Fruit fly (Drosophila melanogaster) whole organism, embryonic: ENCODE results near the gene lqfR.

ENCODE experiments used
- Atf-2 ChIP-seq: fragments of 200-800 bp; sonication (Bioruptor generic); optimal IDR thresholded peaks from 2 replicates; lab custom pipeline; 2016; ENCODE audit warnings: missing biosample characterization, missing genetic modification characterization
- CG10366 ChIP-seq: fragments of 200-800 bp; sonication (Bioruptor generic); IDR thresholded peaks from 2 replicates; pipeline ENCODE4 v1.3.6; 2022; ENCODE audit warnings: missing biosample characterization, missing genetic modification characterization
- CG10654 ChIP-seq: fragments of 200-800 bp; sonication (Bioruptor generic); optimal IDR thresholded peaks from 2 replicates; lab custom pipeline; 2016; ENCODE audit warnings: missing biosample characterization, missing genetic modification characterization
- CG11085 ChIP-seq: fragments of 200-800 bp; sonication (Bioruptor generic); IDR thresholded peaks from 2 replicates; pipeline ENCODE4 v1.3.6; 2022; ENCODE audit warnings: missing biosample characterization, missing genetic modification characterization
- CG12071 ChIP-seq: fragments of 200-800 bp; sonication (Bioruptor generic); optimal IDR thresholded peaks from 3 replicates; lab custom pipeline; 2018; ENCODE audit warnings: missing biosample characterization, mild to moderate bottlenecking, missing genetic modification characterization
- CG12744 ChIP-seq: fragments of 200-800 bp; sonication (Bioruptor generic); optimal IDR thresholded peaks from 2 replicates; lab custom pipeline; 2016; ENCODE audit warnings: missing biosample characterization, missing genetic modification characterization
- CG13775 ChIP-seq: fragments of 200-800 bp; sonication (Bioruptor generic); optimal IDR thresholded peaks from 3 replicates; lab custom pipeline; 2017; ENCODE audit warnings: missing biosample characterization, mild to moderate bottlenecking, missing genetic modification characterization
- CG15269 ChIP-seq: fragments of 200-800 bp; sonication (Bioruptor generic); optimal IDR thresholded peaks from 2 replicates; lab custom pipeline; 2018; ENCODE audit warnings: missing biosample characterization, mild to moderate bottlenecking, missing genetic modification characterization, moderate library complexity
- CG17361 ChIP-seq: fragments of 200-800 bp; sonication (Bioruptor generic); IDR thresholded peaks from 3 replicates; pipeline ENCODE4 v1.3.6; 2022; ENCODE audit warnings: missing biosample characterization, missing genetic modification characterization
- CG30403 ChIP-seq: fragments of 200-800 bp; sonication (Bioruptor generic); optimal IDR thresholded peaks from 3 replicates; lab custom pipeline; 2016; ENCODE audit warnings: missing biosample characterization, missing genetic modification characterization
- CG31365 ChIP-seq: fragments of 200-800 bp; sonication (Bioruptor generic); optimal IDR thresholded peaks from 2 replicates; lab custom pipeline; 2018; ENCODE audit warnings: missing biosample characterization, mild to moderate bottlenecking, missing genetic modification characterization
- CG31388 ChIP-seq: fragments of 200-800 bp; sonication (Bioruptor generic); optimal IDR thresholded peaks from 2 replicates; lab custom pipeline; 2016; ENCODE audit warnings: missing biosample characterization, missing genetic modification characterization
- CG3838 ChIP-seq: fragments of 200-800 bp; sonication (Bioruptor generic); optimal IDR thresholded peaks from 3 replicates; lab custom pipeline; 2016; ENCODE audit warnings: missing biosample characterization, missing genetic modification characterization
- CG4617 ChIP-seq: fragments of 200-800 bp; sonication (Bioruptor generic); optimal IDR thresholded peaks from 3 replicates; lab custom pipeline; 2016; ENCODE audit warnings: missing biosample characterization, missing genetic modification characterization, borderline replicate concordance
- CG6683 ChIP-seq: fragments of 200-800 bp; sonication (Bioruptor generic); optimal IDR thresholded peaks from 2 replicates; lab custom pipeline; 2017; ENCODE audit warnings: missing biosample characterization, mild to moderate bottlenecking, missing genetic modification characterization, missing genetic modification reagents
- CG7839 ChIP-seq: fragments of 200-800 bp; sonication (Bioruptor generic); optimal IDR thresholded peaks from 3 replicates; lab custom pipeline; 2018; ENCODE audit warnings: missing biosample characterization, mild to moderate bottlenecking, missing genetic modification characterization, moderate library complexity
- CG8388 ChIP-seq: fragments of 200-800 bp; sonication (Bioruptor generic); optimal IDR thresholded peaks from 2 replicates; lab custom pipeline; 2019; ENCODE audit warnings: missing biosample characterization, mild to moderate bottlenecking, missing genetic modification characterization, moderate library complexity
- CoRest ChIP-seq: fragments of 200-800 bp; sonication (Bioruptor generic); optimal IDR thresholded peaks from 3 replicates; lab custom pipeline; 2018; ENCODE audit warnings: missing biosample characterization, mild to moderate bottlenecking, missing genetic modification characterization, moderate library complexity
- HLH4C ChIP-seq: fragments of 200-800 bp; sonication (Bioruptor generic); IDR thresholded peaks from 3 replicates; pipeline ENCODE4 v1.3.6; 2022; ENCODE audit warnings: missing biosample characterization, missing genetic modification characterization; ENCODE audit not compliant: partially characterized antibody
- Hmr ChIP-seq: fragments of 200-800 bp; sonication (Bioruptor generic); optimal IDR thresholded peaks from 3 replicates; lab custom pipeline; 2017; ENCODE audit warnings: mild to moderate bottlenecking, missing biosample characterization, missing genetic modification reagents, missing genetic modification characterization
- Meics ChIP-seq: fragments of 200-800 bp; sonication (Bioruptor generic); optimal IDR thresholded peaks from 2 replicates; lab custom pipeline; 2017; ENCODE audit warnings: missing biosample characterization, mild to moderate bottlenecking, missing genetic modification characterization
- Mes4 ChIP-seq: fragments of 200-800 bp; sonication (Bioruptor generic); optimal IDR thresholded peaks from 2 replicates; lab custom pipeline; 2016; ENCODE audit warnings: missing biosample characterization, missing genetic modification characterization
- Neu2 ChIP-seq: fragments of 200-800 bp; sonication (Bioruptor generic); optimal IDR thresholded peaks from 3 replicates; lab custom pipeline; 2016; ENCODE audit warnings: missing biosample characterization, missing genetic modification characterization, borderline replicate concordance
- NfI ChIP-seq: fragments of 200-800 bp; sonication (Bioruptor generic); optimal IDR thresholded peaks from 3 replicates; lab custom pipeline; 2018; ENCODE audit warnings: missing biosample characterization, mild to moderate bottlenecking, missing genetic modification characterization, moderate library complexity
- Six4 ChIP-seq: fragments of 200-800 bp; sonication (Bioruptor generic); optimal IDR thresholded peaks from 2 replicates; lab custom pipeline; 2016; ENCODE audit warnings: missing biosample characterization, missing genetic modification characterization
- Xrp1 ChIP-seq: fragments of 200-800 bp; sonication (Bioruptor generic); IDR thresholded peaks from 2 replicates; pipeline ENCODE4 v1.3.6; 2022; ENCODE audit warnings: missing biosample characterization, missing genetic modification characterization
- YL-1 ChIP-seq: fragments of 200-800 bp; sonication (Bioruptor generic); optimal IDR thresholded peaks from 3 replicates; lab custom pipeline; 2017; ENCODE audit warnings: missing biosample characterization, mild to moderate bottlenecking, missing genetic modification characterization
- bigmax ChIP-seq: fragments of 200-800 bp; sonication (Bioruptor generic); optimal IDR thresholded peaks from 2 replicates; lab custom pipeline; 2018; ENCODE audit warnings: missing biosample characterization, mild to moderate bottlenecking, missing genetic modification characterization
- cas ChIP-seq: fragments of 200-800 bp; sonication (Bioruptor generic); IDR thresholded peaks from 2 replicates; pipeline ENCODE4 v1.3.6; 2022; ENCODE audit warnings: missing biosample characterization, missing genetic modification characterization
- cato ChIP-seq: fragments of 200-800 bp; sonication (Bioruptor generic); optimal IDR thresholded peaks from 2 replicates; lab custom pipeline; 2016; ENCODE audit warnings: missing biosample characterization, missing genetic modification characterization, borderline replicate concordance
- emc ChIP-seq: fragments of 200-800 bp; sonication (Bioruptor generic); optimal IDR thresholded peaks from 2 replicates; lab custom pipeline; 2016; ENCODE audit warnings: missing biosample characterization, missing genetic modification characterization
- esg ChIP-seq: fragments of 200-800 bp; sonication (Bioruptor generic); conservative IDR thresholded peaks from 2 replicates; pipeline ENCODE4 v1.3.6; 2022; ENCODE audit warnings: missing biosample characterization, missing genetic modification characterization
- fd64A ChIP-seq: fragments of 200-800 bp; sonication (Bioruptor generic); optimal IDR thresholded peaks from 3 replicates; lab custom pipeline; 2018; ENCODE audit warnings: missing biosample characterization, mild to moderate bottlenecking, missing genetic modification characterization
- hkb ChIP-seq, 2 experiments: fragments of 200-800 bp in 1 of 2; fragments of >200 bp in 1 of 2; sonication (Bioruptor generic) in 1 of 2; IDR thresholded peaks in 1 of 2; optimal IDR thresholded peaks in 1 of 2; 2 replicates each; pipeline versions ENCODE4 v1.3.6 to Lab custom; 2017 to 2022; ENCODE audit warnings: missing biosample characterization in 1 of 2, missing genetic modification characterization in 1 of 2
- inv ChIP-seq: fragments of 200-800 bp; sonication (Bioruptor generic); IDR thresholded peaks from 2 replicates; pipeline ENCODE4 v1.3.6; 2022; ENCODE audit warnings: missing biosample characterization, missing genetic modification characterization; ENCODE audit not compliant: partially characterized antibody
- jigr1 ChIP-seq: fragments of 200-800 bp; sonication (Bioruptor generic); IDR thresholded peaks from 3 replicates; pipeline ENCODE4 v1.3.6; 2022; ENCODE audit warnings: missing biosample characterization, missing genetic modification characterization
- lbe ChIP-seq: fragments of 200-800 bp; sonication (Bioruptor generic); optimal IDR thresholded peaks from 2 replicates; lab custom pipeline; 2016; ENCODE audit warnings: missing biosample characterization, mild to moderate bottlenecking, missing genetic modification characterization
- oc ChIP-seq: fragments of 200-800 bp; sonication (Bioruptor generic); optimal IDR thresholded peaks from 2 replicates; lab custom pipeline; 2018; ENCODE audit warnings: missing biosample characterization, mild to moderate bottlenecking, missing genetic modification characterization, moderate library complexity
- psq ChIP-seq: fragments of 200-800 bp; sonication (Bioruptor generic); optimal IDR thresholded peaks from 2 replicates; lab custom pipeline; 2017; ENCODE audit warnings: missing biosample characterization, missing genetic modification characterization
- ro ChIP-seq: fragments of 200-800 bp; sonication (Bioruptor generic); IDR thresholded peaks from 2 replicates; pipeline ENCODE4 v1.3.6; 2022; ENCODE audit warnings: missing biosample characterization, missing genetic modification characterization
- run ChIP-seq: fragments of 200-800 bp; sonication (Bioruptor generic); optimal IDR thresholded peaks from 3 replicates; lab custom pipeline; 2018; ENCODE audit warnings: missing biosample characterization, mild to moderate bottlenecking, missing genetic modification characterization
- salm ChIP-seq: fragments of 200-800 bp; sonication (Bioruptor generic); optimal IDR thresholded peaks from 2 replicates; lab custom pipeline; 2018; ENCODE audit warnings: missing biosample characterization, mild to moderate bottlenecking, missing genetic modification characterization
- sens-2 ChIP-seq: fragments of 200-800 bp; sonication (Bioruptor generic); IDR thresholded peaks from 2 replicates; pipeline ENCODE4 v1.3.6; 2022; ENCODE audit warnings: missing biosample characterization, missing genetic modification characterization
- sob ChIP-seq: fragments of 200-800 bp; sonication (Bioruptor generic); IDR thresholded peaks from 2 replicates; pipeline ENCODE4 v1.3.6; 2022; ENCODE audit warnings: missing biosample characterization, missing genetic modification characterization
- sr ChIP-seq: fragments of 200-800 bp; sonication (Bioruptor generic); IDR thresholded peaks from 3 replicates; pipeline ENCODE4 v1.3.6; 2022; ENCODE audit warnings: missing biosample characterization, missing genetic modification characterization
- ssp ChIP-seq: fragments of 200-800 bp; sonication (Bioruptor generic); IDR thresholded peaks from 2 replicates; pipeline ENCODE4 v1.3.6; 2022; ENCODE audit warnings: missing biosample characterization, missing genetic modification characterization
- tin ChIP-seq: fragments of 200-800 bp; sonication (Bioruptor generic); optimal IDR thresholded peaks from 3 replicates; lab custom pipeline; 2016; ENCODE audit warnings: missing biosample characterization, missing genetic modification characterization
- wek ChIP-seq: fragments of 200-800 bp; sonication (Bioruptor generic); optimal IDR thresholded peaks from 3 replicates; lab custom pipeline; 2018; ENCODE audit warnings: missing biosample characterization, mild to moderate bottlenecking, missing genetic modification characterization, moderate library complexity

The lqfR gene

DNA sequence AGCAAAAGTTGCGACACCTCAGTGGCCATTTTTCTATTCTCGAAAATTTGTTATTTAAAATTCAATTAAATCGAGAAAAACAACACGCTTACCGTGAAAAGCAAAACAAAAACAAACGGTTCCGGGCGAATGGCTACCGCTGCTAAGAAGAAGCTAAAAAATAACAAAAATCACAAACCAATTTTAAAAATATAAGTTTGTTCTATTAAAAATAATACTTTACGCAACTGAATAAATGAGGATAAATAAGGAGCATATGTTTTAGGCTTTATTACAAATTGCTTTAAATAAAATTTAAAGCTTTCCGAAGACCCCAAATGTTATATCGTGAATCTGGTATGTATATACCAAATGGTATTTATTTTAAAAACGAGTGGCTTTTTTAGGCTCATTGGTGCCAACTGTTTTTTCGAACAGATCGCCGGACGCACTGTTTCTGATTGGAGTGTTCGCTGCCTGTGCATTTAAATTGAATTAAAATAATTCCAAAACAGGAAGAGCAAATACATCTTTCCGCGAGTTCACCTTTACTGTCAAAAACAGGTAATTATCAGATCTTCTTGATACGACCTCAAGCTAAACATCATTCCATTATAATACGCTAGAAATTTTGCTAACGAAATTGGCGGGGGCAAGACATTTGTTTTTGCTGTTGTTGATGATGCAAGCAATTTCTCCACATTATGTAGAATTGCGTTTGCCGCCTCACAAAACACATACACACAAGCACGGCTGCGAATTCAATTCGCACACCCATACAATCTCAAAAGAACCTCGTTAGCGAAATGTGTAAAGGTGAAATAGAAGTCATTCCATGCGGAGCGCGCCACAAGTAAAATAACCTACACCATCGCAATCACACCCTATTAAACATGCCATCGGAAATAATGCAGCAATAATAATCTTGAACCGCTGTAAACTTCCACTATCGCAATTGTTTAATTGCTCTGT is 43.7 kb upstream of the lqfR start, which contains the start of the genes Polr3F and PyK (continued):
- TF ChIP-seq Mes4 (GFP tag; lab: Kevin White, UChicago): no peak
- no peak for TF ChIP-seq CG12071 (GFP tag; lab: Kevin White, UChicago)
- TF ChIP-seq oc (tag; lab: Kevin White, UChicago): no peak
- TF ChIP-seq CG15269 (tag; lab: Kevin White, UChicago): peak; percentile 52
- TF ChIP-seq CG4617 (GFP tag; lab: Kevin White, UChicago): peak; percentile 30
- TF ChIP-seq sr: no peak
- TF ChIP-seq CG30403 (GFP tag; lab: Kevin White, UChicago): peak; percentile 29
- no peak for TF ChIP-seq sob
- TF ChIP-seq CG6683 (GFP tag; lab: Kevin White, UChicago): no peak
- TF ChIP-seq ssp (GFP tag; lab: Robert Waterston, UW): no peak
- TF ChIP-seq NfI (GFP tag; lab: Kevin White, UChicago): no peak
- TF ChIP-seq jigr1 (GFP tag; lab: Robert Waterston, UW): no peak
- TF ChIP-seq ro (GFP tag; lab: Robert Waterston, UW): no peak
- peak; percentile 51 for TF ChIP-seq Hmr
- no peak for TF ChIP-seq CG10366 (GFP tag; lab: Robert Waterston, UW)
- no peak for TF ChIP-seq CG11085 (GFP tag; lab: Robert Waterston, UW)
- TF ChIP-seq CG12744 (GFP tag; lab: Kevin White, UChicago): no peak
- no peak for TF ChIP-seq HLH4C
- TF ChIP-seq CG3838 (GFP tag; lab: Kevin White, UChicago): peak; percentile 26
- peak; percentile 38 for TF ChIP-seq CG8388 (GFP tag; lab: Kevin White, UChicago)
- TF ChIP-seq CG7839: peak; percentile 28
- no peak for TF ChIP-seq psq
- TF ChIP-seq cas (GFP tag; lab: Robert Waterston, UW): no peak
- TF ChIP-seq CG10654: peak; percentile 5
- no peak for TF ChIP-seq esg (GFP tag; lab: Robert Waterston, UW)
- peak; percentile 40 for TF ChIP-seq CG13775 (GFP tag; lab: Kevin White, UChicago)
- no peak for TF ChIP-seq emc (GFP tag; lab: Kevin White, UChicago)
- no peak for TF ChIP-seq salm
- TF ChIP-seq CG31388 (GFP tag; lab: Kevin White, UChicago): no peak
- no peak for TF ChIP-seq run (tag; lab: Kevin White, UChicago)
- TF ChIP-seq Neu2 (GFP tag; lab: Kevin White, UChicago): no peak
- no peak for TF ChIP-seq inv (GFP tag; lab: Robert Waterston, UW)
- no peak for TF ChIP-seq hkb (optimal IDR thresholded peaks at IDR 0.05; lab: Kevin White, UChicago)
- peak; percentile 28 for TF ChIP-seq hkb (GFP tag; IDR thresholded peaks at IDR 0.05; lab: Robert Waterston, UW)
- no peak for TF ChIP-seq Atf-2 (GFP tag; lab: Kevin White, UChicago)
- TF ChIP-seq bigmax: no peak
- TF ChIP-seq sens-2 (GFP tag; lab: Robert Waterston, UW): no peak
- peak; percentile 44 for TF ChIP-seq Meics (GFP tag; lab: Kevin White, UChicago)
- TF ChIP-seq CoRest (tag; lab: Kevin White, UChicago): peak; percentile 52
- TF ChIP-seq cato (GFP tag; lab: Kevin White, UChicago): no peak
- peak; percentile 32 for TF ChIP-seq lbe (GFP tag; lab: Kevin White, UChicago)
- TF ChIP-seq fd64A (GFP tag; lab: Kevin White, UChicago): no peak
- no peak for TF ChIP-seq Six4 (GFP tag; lab: Kevin White, UChicago)
- TF ChIP-seq YL-1 (GFP tag; lab: Kevin White, UChicago): peak; percentile 51
- TF ChIP-seq CG17361: peak; percentile 55; the same call in 2 of the 3 replicates
- peak; percentile 96 for TF ChIP-seq wek (GFP tag; lab: Kevin White, UChicago)
- peak; percentile 24 for TF ChIP-seq tin (GFP tag; lab: Kevin White, UChicago)
- no peak for TF ChIP-seq CG31365
- TF ChIP-seq Xrp1 (GFP tag; lab: Robert Waterston, UW): peak; percentile 20; the same call in 1 of the 2 replicates
